Worm (Caenorhabditis elegans) whole organism, midembryonic: ENCODE results near the gene str-180.

Source experiments
- T22C8.4 ChIP-seq: fragments of 200-800 bp; sonication (Bioruptor generic); IDR thresholded peaks from 2 replicates; pipeline ENCODE4 v1.3.6; 2022; ENCODE audit warnings: missing genetic modification characterization, missing compliant biosample characterization
- cog-1 ChIP-seq: sonication (generic microtip); optimal IDR thresholded peaks from 2 replicates; lab custom pipeline; 2016; ENCODE audit warnings: missing genetic modification characterization, missing compliant biosample characterization
- flt-1 ChIP-seq: fragments of 200-800 bp; sonication (Bioruptor generic); IDR thresholded peaks from 2 replicates; pipeline ENCODE4 v1.3.6; 2022; ENCODE audit warnings: missing genetic modification characterization, missing compliant biosample characterization
- klf-2 ChIP-seq: fragments of 200-800 bp; sonication (Bioruptor generic); conservative IDR thresholded peaks from 2 replicates; pipeline ENCODE4 v1.3.6; 2022; ENCODE audit warnings: missing genetic modification reagents, missing genetic modification characterization, missing compliant biosample characterization
- med-1 ChIP-seq: sonication (generic microtip); optimal IDR thresholded peaks from 2 replicates; lab custom pipeline; 2017; ENCODE audit warnings: missing genetic modification characterization, mild to moderate bottlenecking, missing compliant biosample characterization, antibody characterized with exemption, missing genetic modification reagents; ENCODE audit not compliant: insufficient read depth
- ref-1 ChIP-seq: fragments of 200-800 bp; sonication (Bioruptor generic); conservative IDR thresholded peaks from 2 replicates; pipeline ENCODE4 v1.3.6; 2022; ENCODE audit warnings: missing genetic modification reagents, missing genetic modification characterization, missing compliant biosample characterization
- tab-1 ChIP-seq: fragments of 200-800 bp; sonication (Bioruptor generic); IDR thresholded peaks from 2 replicates; pipeline ENCODE4 v1.3.6; 2022; ENCODE audit warnings: missing genetic modification characterization, missing compliant biosample characterization
- ztf-23 ChIP-seq: fragments of 200-800 bp; sonication (Bioruptor generic); IDR thresholded peaks from 2 replicates; pipeline ENCODE4 v1.3.6; 2022; ENCODE audit warnings: missing genetic modification reagents, missing genetic modification characterization, missing compliant biosample characterization
- ztf-29 ChIP-seq: fragments of 200-800 bp; sonication (Bioruptor generic); IDR thresholded peaks from 2 replicates; pipeline ENCODE4 v1.3.6; 2022; ENCODE audit warnings: missing genetic modification reagents, missing genetic modification characterization, missing compliant biosample characterization

The str-180 gene

DNA sequence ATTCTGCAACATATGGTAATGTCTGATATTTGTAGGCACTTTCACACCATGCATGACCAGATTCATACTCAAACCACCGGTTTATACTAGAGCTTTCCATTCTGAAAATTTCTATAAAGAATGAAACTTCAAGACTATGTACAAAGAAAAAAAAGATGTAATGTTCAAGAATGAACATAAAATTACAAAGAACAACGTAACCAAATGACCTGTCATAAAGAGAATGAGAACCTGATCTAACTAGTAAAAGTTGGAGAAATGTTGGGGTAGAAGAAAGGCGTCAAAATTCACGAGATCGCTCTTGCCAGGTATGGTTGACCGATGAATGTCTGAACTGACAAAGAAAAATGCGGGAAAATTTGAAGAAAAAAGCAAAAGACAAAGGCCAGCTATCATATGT, 28.9 kb upstream of the str-180 start, which contains the start of gene W02F12.2:
W02F12.2 (minus strand) TSS at position 101 of the 400 bp plus-strand sequence.
- no peak for TF ChIP-seq flt-1 (GFP tag; lab: Robert Waterston, UW)
- TF ChIP-seq cog-1 (tag; lab: Kevin White, UChicago) = no peak
- TF ChIP-seq ztf-29 (GFP tag; lab: Robert Waterston, UW) = no peak
- no peak for TF ChIP-seq ztf-23
- TF ChIP-seq ref-1 (GFP tag; lab: Robert Waterston, UW) = no peak

DNA sequence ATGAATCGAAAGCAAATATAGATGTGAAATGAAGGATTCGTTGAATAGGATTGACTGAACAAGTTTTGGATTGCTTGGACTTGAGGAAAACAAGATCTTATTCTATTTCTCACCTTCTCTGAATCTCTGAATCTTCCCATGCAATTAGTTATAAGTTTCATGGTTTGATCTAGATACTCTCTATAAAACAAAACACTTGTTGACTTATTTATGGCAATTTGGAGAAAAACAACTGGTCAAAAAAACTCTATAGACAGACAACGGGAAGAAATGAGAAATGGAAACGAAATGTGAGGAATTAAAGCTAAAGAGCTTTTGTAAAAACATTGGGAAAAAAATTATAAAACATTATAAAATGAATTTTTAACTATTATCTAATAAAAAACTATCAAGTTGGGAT, 26.0 kb upstream of the str-180 start, which contains the start of gene W02F12.8:
W02F12.8 (minus strand) TSS at position 101 of the 400 bp plus-strand sequence.
- TF ChIP-seq tab-1 (GFP tag; lab: Robert Waterston, UW) (no peak), flt-1 (GFP tag; lab: Robert Waterston, UW) (no peak), ref-1 (GFP tag; lab: Robert Waterston, UW) (no peak), cog-1 (tag; lab: Kevin White, UChicago) (no peak), klf-2 (GFP tag; lab: Robert Waterston, UW) (no peak), med-1 (no peak), ztf-23 (no peak), ztf-29 (GFP tag; lab: Robert Waterston, UW) (no peak), T22C8.4 (GFP tag; lab: Robert Waterston, UW) (no peak)

DNA sequence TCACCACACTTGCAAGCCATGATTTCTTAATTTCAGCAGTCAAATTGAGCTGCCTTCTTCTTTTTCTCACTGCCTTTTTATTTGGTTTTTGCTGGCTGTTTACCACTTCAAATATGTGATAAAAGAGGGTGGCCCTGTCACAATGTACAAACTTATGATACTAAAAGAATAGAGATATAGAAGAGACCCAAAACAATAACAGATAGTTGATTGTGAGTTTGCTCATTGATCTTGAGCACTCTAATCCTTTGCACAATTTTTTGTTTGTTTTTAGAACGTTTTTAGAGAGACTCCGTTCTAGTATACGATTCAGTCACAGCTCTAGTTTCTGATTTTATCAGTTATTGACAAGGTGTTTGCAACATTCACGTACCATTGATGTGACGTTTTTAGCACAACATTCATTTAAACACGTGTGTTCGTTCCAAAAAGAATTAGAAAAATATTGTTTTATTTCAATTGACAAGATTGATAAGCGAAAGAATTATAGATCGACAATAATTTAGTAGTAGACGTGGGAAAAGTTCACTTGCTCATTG, 23.2 kb upstream of the str-180 start, which contains the start of gene mtl-1:
mtl-1 (minus strand) TSS at position 51 of the 539 bp plus-strand sequence.
- TF ChIP-seq tab-1 (GFP tag; lab: Robert Waterston, UW) (no peak), ztf-23 (no peak), med-1 (no peak), klf-2 (GFP tag; lab: Robert Waterston, UW) (no peak), ztf-29 (GFP tag; lab: Robert Waterston, UW) (no peak), ref-1 (GFP tag; lab: Robert Waterston, UW) (no peak), cog-1 (tag; lab: Kevin White, UChicago) (no peak), T22C8.4 (GFP tag; lab: Robert Waterston, UW) (no peak), flt-1 (GFP tag; lab: Robert Waterston, UW) (no peak)

DNA sequence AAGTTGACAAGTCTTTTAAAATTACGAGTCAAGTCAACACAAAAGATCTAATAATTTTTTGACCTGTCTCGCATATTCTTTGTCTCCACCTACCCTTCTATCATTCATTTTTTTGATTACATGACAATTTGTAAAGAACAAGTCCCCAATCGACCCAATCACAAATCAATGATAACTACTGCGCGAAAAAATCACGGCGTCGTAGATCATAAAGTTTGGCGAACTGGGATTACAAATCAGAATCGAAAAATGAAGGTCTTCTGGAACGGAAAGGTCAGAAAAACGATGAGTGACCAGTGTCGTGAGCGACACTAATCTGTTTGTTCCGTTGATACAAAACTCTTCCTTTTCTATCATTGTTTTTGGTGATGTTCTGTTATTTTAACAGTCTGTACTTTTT, 21.4 kb upstream of the str-180 start:
- TF ChIP-seq flt-1 (GFP tag; lab: Robert Waterston, UW) (no peak), ztf-29 (GFP tag; lab: Robert Waterston, UW) (no peak), ref-1 (GFP tag; lab: Robert Waterston, UW) (no peak), T22C8.4 (GFP tag; lab: Robert Waterston, UW) (no peak), tab-1 (GFP tag; lab: Robert Waterston, UW) (no peak), ztf-23 (no peak), cog-1 (tag; lab: Kevin White, UChicago) (no peak), klf-2 (GFP tag; lab: Robert Waterston, UW) (no peak)

DNA sequence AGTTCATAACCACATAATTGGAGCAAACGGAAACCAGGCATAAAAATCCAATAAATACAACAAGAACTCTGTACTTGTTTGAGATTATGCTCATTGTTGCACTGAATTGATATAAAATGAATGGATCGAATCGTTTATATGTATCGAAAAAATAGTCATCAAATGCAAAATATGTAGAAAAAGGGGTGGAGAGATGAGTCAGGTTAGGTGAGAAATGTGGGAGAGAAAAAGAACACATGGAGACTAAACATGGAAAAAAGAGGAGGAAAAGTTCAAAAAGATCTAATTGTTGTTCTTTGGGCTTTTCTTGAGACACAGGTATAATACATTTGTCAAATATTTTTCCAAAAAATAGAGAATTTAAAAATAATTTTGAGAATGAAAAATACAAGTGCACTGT, 19.8 kb upstream of the str-180 start, which contains the start of gene K11G9.5:
K11G9.5 (minus strand) TSS at position 101 of the 400 bp plus-strand sequence.
- TF ChIP-seq ztf-29 (GFP tag; lab: Robert Waterston, UW) = no peak
- no peak for TF ChIP-seq cog-1 (tag; lab: Kevin White, UChicago)
- no peak for TF ChIP-seq tab-1 (GFP tag; lab: Robert Waterston, UW)
- TF ChIP-seq T22C8.4 (GFP tag; lab: Robert Waterston, UW) = no peak
- TF ChIP-seq ref-1 (GFP tag; lab: Robert Waterston, UW) = no peak
- no peak for TF ChIP-seq ztf-23
- no peak for TF ChIP-seq klf-2 (GFP tag; lab: Robert Waterston, UW)
- no peak for TF ChIP-seq med-1
- TF ChIP-seq flt-1 (GFP tag; lab: Robert Waterston, UW) = no peak

DNA sequence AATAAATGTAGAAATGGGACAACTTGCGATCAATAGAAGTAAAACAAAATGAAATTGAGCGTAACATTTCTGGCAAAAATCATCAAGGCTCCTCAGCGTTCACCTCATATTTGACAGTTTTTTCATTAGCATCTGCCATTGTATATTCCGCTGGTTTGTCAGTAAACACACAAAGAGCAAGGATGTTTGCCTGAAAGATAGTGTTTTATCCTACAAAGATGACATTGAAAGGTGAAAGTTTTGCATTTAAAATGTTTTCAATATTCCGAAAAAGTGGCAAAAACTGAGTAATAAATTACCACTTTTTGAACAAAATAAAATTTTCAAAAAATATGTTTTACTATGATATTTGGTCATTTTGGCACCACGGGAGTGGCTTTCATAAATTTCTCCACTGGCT, 17.3 kb upstream of the str-180 start:
- TF ChIP-seq cog-1 (tag; lab: Kevin White, UChicago) (no peak), ztf-23 (no peak), tab-1 (GFP tag; lab: Robert Waterston, UW) (no peak), ztf-29 (GFP tag; lab: Robert Waterston, UW) (no peak), flt-1 (GFP tag; lab: Robert Waterston, UW) (no peak)

DNA sequence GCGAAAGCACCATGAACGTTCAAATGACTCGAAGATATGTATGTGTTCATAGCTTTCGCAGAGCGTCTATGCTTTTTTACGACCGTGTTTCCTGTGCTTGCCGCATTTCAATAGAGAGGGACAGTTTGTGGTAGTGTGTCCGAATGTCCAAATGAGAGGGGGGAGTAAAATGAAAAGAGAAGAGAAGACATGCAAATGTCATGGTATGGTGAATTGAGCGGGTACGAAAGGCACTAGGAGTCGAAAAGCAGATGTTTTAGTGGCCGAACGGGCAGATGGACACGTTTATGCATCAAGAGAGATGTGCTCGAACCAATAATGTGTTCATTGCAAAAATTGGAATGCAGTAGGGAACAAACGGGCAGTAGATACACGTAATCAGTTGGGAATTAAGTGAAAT, 16.9 kb upstream of the str-180 start:
- TF ChIP-seq T22C8.4 (GFP tag; lab: Robert Waterston, UW) = no peak
- no peak for TF ChIP-seq ztf-29 (GFP tag; lab: Robert Waterston, UW)
- TF ChIP-seq cog-1 (tag; lab: Kevin White, UChicago) = no peak
- TF ChIP-seq flt-1 (GFP tag; lab: Robert Waterston, UW) = no peak
- no peak for TF ChIP-seq med-1
- no peak for TF ChIP-seq ztf-23
- TF ChIP-seq klf-2 (GFP tag; lab: Robert Waterston, UW) = no peak
- no peak for TF ChIP-seq ref-1 (GFP tag; lab: Robert Waterston, UW)
- TF ChIP-seq tab-1 (GFP tag; lab: Robert Waterston, UW) = no peak

DNA sequence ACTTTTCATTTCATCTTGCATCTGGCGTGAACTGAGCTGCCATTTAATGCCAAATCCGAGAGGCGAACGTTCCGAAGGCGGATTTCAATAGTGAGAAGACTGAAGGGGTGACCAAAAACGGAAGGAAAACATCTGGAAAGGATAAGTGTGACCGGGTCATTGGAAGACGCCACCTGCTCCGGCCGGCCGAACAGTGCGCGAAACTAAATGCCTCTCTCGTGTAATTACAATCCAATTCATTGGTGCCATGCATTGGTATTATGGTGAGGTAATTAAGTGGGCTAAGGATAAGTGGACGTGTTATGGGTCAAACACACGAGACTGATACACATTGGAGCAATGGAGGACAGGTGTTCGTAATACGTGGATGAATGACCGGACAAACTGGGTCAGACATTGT, 15.9 kb upstream of the str-180 start:
- 0 out of 2 replicates have a peak, but pooled peaks have one; percentile 52 for TF ChIP-seq tab-1 (GFP tag; lab: Robert Waterston, UW)
- TF ChIP-seq cog-1 (tag; lab: Kevin White, UChicago) = peak; percentile 32
- TF ChIP-seq klf-2 (GFP tag; lab: Robert Waterston, UW) = no peak

DNA sequence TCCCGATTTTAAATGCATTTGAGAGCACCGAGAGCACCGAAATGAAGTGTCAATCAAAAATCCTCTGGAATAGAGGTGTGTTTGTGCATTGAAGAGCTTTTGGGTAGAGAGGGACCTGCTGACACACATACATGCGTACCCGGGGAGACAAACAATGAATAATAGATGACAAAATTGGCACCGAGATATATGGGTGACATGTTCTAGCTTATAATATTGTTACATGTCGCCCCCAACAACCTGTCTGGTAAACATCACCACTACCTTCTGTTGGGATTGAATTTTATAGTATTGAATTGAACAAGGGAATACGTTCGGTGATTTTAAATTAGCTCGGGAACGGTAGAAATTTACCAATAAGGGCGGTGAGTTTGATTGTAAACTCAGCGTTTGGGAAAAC, 15.1 kb upstream of the str-180 start:
- TF ChIP-seq ztf-29 (GFP tag; lab: Robert Waterston, UW) = no peak
- TF ChIP-seq flt-1 (GFP tag; lab: Robert Waterston, UW) = no peak
- no peak for TF ChIP-seq cog-1 (tag; lab: Kevin White, UChicago)
- TF ChIP-seq med-1 = no peak
- TF ChIP-seq tab-1 (GFP tag; lab: Robert Waterston, UW) = no peak
- TF ChIP-seq ztf-23 = no peak
- TF ChIP-seq ref-1 (GFP tag; lab: Robert Waterston, UW) = no peak
- TF ChIP-seq T22C8.4 (GFP tag; lab: Robert Waterston, UW) = no peak

DNA sequence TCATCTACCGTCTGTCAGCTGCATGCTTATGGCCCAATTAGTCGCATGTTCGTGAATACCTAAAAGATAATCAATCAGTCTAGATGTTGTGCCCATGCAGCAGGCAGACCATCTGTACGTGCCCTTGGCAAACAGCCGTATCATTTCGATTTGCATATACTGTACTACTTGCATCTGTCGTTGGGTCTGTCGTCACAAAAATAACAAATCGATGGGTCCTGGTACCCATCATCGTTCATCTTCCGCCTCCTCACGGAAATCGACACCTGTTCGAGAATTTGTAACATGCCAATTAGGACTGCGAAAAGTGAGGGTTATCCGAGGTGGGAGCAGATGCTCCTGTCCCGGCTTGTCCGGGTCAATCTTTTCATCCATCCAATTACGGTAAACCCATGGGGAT, 14.6 kb upstream of the str-180 start:
- TF ChIP-seq T22C8.4 (GFP tag; lab: Robert Waterston, UW) (no peak), cog-1 (tag; lab: Kevin White, UChicago) (no peak), ztf-23 (no peak), flt-1 (GFP tag; lab: Robert Waterston, UW) (no peak), med-1 (no peak), ztf-29 (GFP tag; lab: Robert Waterston, UW) (no peak), ref-1 (GFP tag; lab: Robert Waterston, UW) (no peak), tab-1 (GFP tag; lab: Robert Waterston, UW) (no peak), klf-2 (GFP tag; lab: Robert Waterston, UW) (no peak)
